Worm (Caenorhabditis elegans) whole organism, midembryonic: ENCODE measurements around the gene nhr-178.

ENCODE experiments used
- T22C8.4 ChIP-seq: fragments of 200-800 bp; sonication (Bioruptor generic); IDR thresholded peaks from 2 replicates; pipeline ENCODE4 v1.3.6; 2022; ENCODE audit warnings: missing genetic modification characterization, missing compliant biosample characterization
- flt-1 ChIP-seq: fragments of 200-800 bp; sonication (Bioruptor generic); IDR thresholded peaks from 2 replicates; pipeline ENCODE4 v1.3.6; 2022; ENCODE audit warnings: missing genetic modification characterization, missing compliant biosample characterization
- klf-2 ChIP-seq: fragments of 200-800 bp; sonication (Bioruptor generic); conservative IDR thresholded peaks from 2 replicates; pipeline ENCODE4 v1.3.6; 2022; ENCODE audit warnings: missing genetic modification reagents, missing genetic modification characterization, missing compliant biosample characterization
- ref-1 ChIP-seq: fragments of 200-800 bp; sonication (Bioruptor generic); conservative IDR thresholded peaks from 2 replicates; pipeline ENCODE4 v1.3.6; 2022; ENCODE audit warnings: missing genetic modification reagents, missing genetic modification characterization, missing compliant biosample characterization
- tab-1 ChIP-seq: fragments of 200-800 bp; sonication (Bioruptor generic); IDR thresholded peaks from 2 replicates; pipeline ENCODE4 v1.3.6; 2022; ENCODE audit warnings: missing genetic modification characterization, missing compliant biosample characterization
- ztf-23 ChIP-seq: fragments of 200-800 bp; sonication (Bioruptor generic); IDR thresholded peaks from 2 replicates; pipeline ENCODE4 v1.3.6; 2022; ENCODE audit warnings: missing genetic modification reagents, missing genetic modification characterization, missing compliant biosample characterization
- ztf-29 ChIP-seq: fragments of 200-800 bp; sonication (Bioruptor generic); IDR thresholded peaks from 2 replicates; pipeline ENCODE4 v1.3.6; 2022; ENCODE audit warnings: missing genetic modification reagents, missing genetic modification characterization, missing compliant biosample characterization

nhr-178 gene

ce11 chrV:1561169-1561568, 46.6 kb downstream of the nhr-178 start:
- TF ChIP-seq tab-1 (GFP tag; lab: Robert Waterston, UW) (peak; percentile 92), ref-1 (GFP tag; lab: Robert Waterston, UW) (peak; percentile 80), ztf-29 (peak; percentile 74; the same call in 1 of the 2 replicates), flt-1 (GFP tag; lab: Robert Waterston, UW) (peak; percentile 82), T22C8.4 (GFP tag; lab: Robert Waterston, UW) (peak; percentile 85), ztf-23 (GFP tag; lab: Robert Waterston, UW) (peak; percentile 93), klf-2 (GFP tag; lab: Robert Waterston, UW) (peak; percentile 93)

ce11 chrV:1558113-1558512, 49.6 kb downstream of the nhr-178 start:
- no peak for TF ChIP-seq T22C8.4 (GFP tag; lab: Robert Waterston, UW)

ce11 chrV:1555072-1555471, 52.7 kb downstream of the nhr-178 start:
- no peak for TF ChIP-seq T22C8.4 (GFP tag; lab: Robert Waterston, UW)
- no peak for TF ChIP-seq ref-1 (GFP tag; lab: Robert Waterston, UW)
